Fruit fly (Drosophila melanogaster) whole organism, embryonic: ENCODE data around the gene CG17239.

Source experiments
- ATbp ChIP-seq: fragments of 200-800 bp; sonication (Bioruptor generic); optimal IDR thresholded peaks from 2 replicates; lab custom pipeline; 2017; ENCODE audit warnings: missing biosample characterization, mild to moderate bottlenecking, missing genetic modification characterization, missing genetic modification reagents
- Abd-B ChIP-seq: fragments of 200-800 bp; sonication (Bioruptor generic); optimal IDR thresholded peaks from 2 replicates; lab custom pipeline; 2018; ENCODE audit warnings: missing biosample characterization, mild to moderate bottlenecking, missing genetic modification characterization, moderate library complexity
- CG10366 ChIP-seq: fragments of 200-800 bp; sonication (Bioruptor generic); IDR thresholded peaks from 2 replicates; pipeline ENCODE4 v1.3.6; 2022; ENCODE audit warnings: missing biosample characterization, missing genetic modification characterization
- CG10543 ChIP-seq: fragments of 200-800 bp; sonication (Bioruptor generic); optimal IDR thresholded peaks from 3 replicates; lab custom pipeline; 2017; ENCODE audit warnings: missing biosample characterization, mild to moderate bottlenecking, missing genetic modification characterization, moderate library complexity
- CG13296 ChIP-seq: fragments of 200-800 bp; sonication (Bioruptor generic); optimal IDR thresholded peaks from 3 replicates; lab custom pipeline; 2018; ENCODE audit warnings: missing biosample characterization, mild to moderate bottlenecking, missing genetic modification characterization
- CG13775 ChIP-seq: fragments of 200-800 bp; sonication (Bioruptor generic); optimal IDR thresholded peaks from 3 replicates; lab custom pipeline; 2017; ENCODE audit warnings: missing biosample characterization, mild to moderate bottlenecking, missing genetic modification characterization
- CG13894 ChIP-seq: fragments of 200-800 bp; sonication (Bioruptor generic); optimal IDR thresholded peaks from 3 replicates; lab custom pipeline; 2018; ENCODE audit warnings: missing biosample characterization, mild to moderate bottlenecking, missing genetic modification characterization, moderate library complexity
- CG14667 ChIP-seq: fragments of 200-800 bp; sonication (Bioruptor generic); IDR thresholded peaks from 2 replicates; pipeline ENCODE4 v1.3.6; 2022; ENCODE audit warnings: missing biosample characterization, missing genetic modification characterization
- CG14710 ChIP-seq: fragments of 200-800 bp; sonication (Bioruptor generic); optimal IDR thresholded peaks from 3 replicates; lab custom pipeline; 2019; ENCODE audit warnings: missing biosample characterization, mild to moderate bottlenecking, missing genetic modification characterization, moderate library complexity
- CG1603 ChIP-seq: fragments of 200-800 bp; sonication (Bioruptor generic); optimal IDR thresholded peaks from 2 replicates; lab custom pipeline; 2019; ENCODE audit warnings: missing biosample characterization, mild to moderate bottlenecking, missing genetic modification characterization, moderate library complexity
- CG2199 ChIP-seq: fragments of 200-800 bp; sonication (Bioruptor generic); IDR thresholded peaks from 3 replicates; pipeline ENCODE4 v1.3.6; 2022; ENCODE audit warnings: missing biosample characterization, missing genetic modification characterization
- CG2875 ChIP-seq: fragments of 200-800 bp; sonication (Bioruptor generic); optimal IDR thresholded peaks from 2 replicates; lab custom pipeline; 2017; ENCODE audit warnings: missing biosample characterization, mild to moderate bottlenecking, missing genetic modification characterization, missing genetic modification reagents
- CG2889 ChIP-seq: fragments of 200-800 bp; sonication (Bioruptor generic); IDR thresholded peaks from 3 replicates; pipeline ENCODE4 v1.3.6; 2022; ENCODE audit warnings: missing biosample characterization, missing genetic modification characterization
- CG3065 ChIP-seq: fragments of 200-800 bp; sonication (Bioruptor generic); optimal IDR thresholded peaks from 2 replicates; lab custom pipeline; 2016; ENCODE audit warnings: missing biosample characterization, missing genetic modification characterization
- CG6854 ChIP-seq: fragments of 200-800 bp; sonication (Bioruptor generic); optimal IDR thresholded peaks from 3 replicates; lab custom pipeline; 2017; ENCODE audit warnings: missing biosample characterization, mild to moderate bottlenecking, missing genetic modification characterization
- CG7928 ChIP-seq: fragments of 200-800 bp; sonication (Bioruptor generic); optimal IDR thresholded peaks from 2 replicates; lab custom pipeline; 2017; ENCODE audit warnings: missing biosample characterization, mild to moderate bottlenecking, missing genetic modification characterization
- CG9609 ChIP-seq: fragments of 200-800 bp; sonication (Bioruptor generic); optimal IDR thresholded peaks from 3 replicates; lab custom pipeline; 2016; ENCODE audit warnings: missing biosample characterization, missing genetic modification characterization
- CG9876 ChIP-seq: fragments of 200-800 bp; sonication (Bioruptor generic); optimal IDR thresholded peaks from 2 replicates; lab custom pipeline; 2016; ENCODE audit warnings: missing biosample characterization, missing genetic modification characterization
- Dad ChIP-seq: fragments of 200-800 bp; sonication (Bioruptor generic); optimal IDR thresholded peaks from 3 replicates; lab custom pipeline; 2016; ENCODE audit warnings: missing biosample characterization, missing genetic modification characterization
- Dfd ChIP-seq, 2 experiments: fragments of >200 bp; optimal IDR thresholded peaks; 2 replicates each; lab custom pipeline; 2017; ENCODE audit warnings: missing biosample characterization in 2 of 2, missing genetic modification characterization in 2 of 2
- Dp ChIP-seq: fragments of 200-800 bp; sonication (Bioruptor generic); optimal IDR thresholded peaks from 2 replicates; lab custom pipeline; 2018; ENCODE audit warnings: missing biosample characterization, mild to moderate bottlenecking, missing genetic modification characterization, moderate library complexity
- HLH4C ChIP-seq: fragments of 200-800 bp; sonication (Bioruptor generic); IDR thresholded peaks from 3 replicates; pipeline ENCODE4 v1.3.6; 2022; ENCODE audit warnings: missing biosample characterization, missing genetic modification characterization; ENCODE audit not compliant: partially characterized antibody
- Hmx ChIP-seq: fragments of 200-800 bp; sonication (Bioruptor generic); optimal IDR thresholded peaks from 2 replicates; lab custom pipeline; 2016; ENCODE audit warnings: missing biosample characterization, missing genetic modification characterization
- Hr78 ChIP-seq, 2 experiments: fragments of 200-800 bp in 1 of 2; fragments of >200 bp in 1 of 2; sonication (Bioruptor generic) in 1 of 2; optimal IDR thresholded peaks; 2 replicates each; lab custom pipeline; 2017 to 2019; ENCODE audit warnings: missing biosample characterization in 2 of 2, missing genetic modification characterization in 2 of 2, mild to moderate bottlenecking in 1 of 2, moderate library complexity in 1 of 2
- Lpt ChIP-seq: fragments of >200 bp; optimal IDR thresholded peaks from 2 replicates; lab custom pipeline; 2018; ENCODE audit warnings: missing biosample characterization, missing genetic modification characterization
- Myb ChIP-seq: fragments of 200-800 bp; sonication (Bioruptor generic); optimal IDR thresholded peaks from 2 replicates; lab custom pipeline; 2016; ENCODE audit warnings: missing biosample characterization, missing genetic modification characterization
- NfI ChIP-seq: fragments of 200-800 bp; sonication (Bioruptor generic); optimal IDR thresholded peaks from 3 replicates; lab custom pipeline; 2018; ENCODE audit warnings: missing biosample characterization, mild to moderate bottlenecking, missing genetic modification characterization, moderate library complexity
- Rx ChIP-seq: fragments of 200-800 bp; sonication (Bioruptor generic); IDR thresholded peaks from 2 replicates; pipeline ENCODE4 v1.3.6; 2022; ENCODE audit warnings: missing biosample characterization, missing genetic modification characterization
- Side ChIP-seq: fragments of 200-800 bp; sonication (Bioruptor generic); optimal IDR thresholded peaks from 2 replicates; lab custom pipeline; 2016; ENCODE audit warnings: missing biosample characterization, missing genetic modification characterization
- TFAM ChIP-seq: fragments of 200-800 bp; sonication (Bioruptor generic); optimal IDR thresholded peaks from 2 replicates; lab custom pipeline; 2017; ENCODE audit warnings: missing biosample characterization, missing genetic modification characterization, inconsistent platforms
- Tbp ChIP-seq: fragments of >200 bp; optimal IDR thresholded peaks from 2 replicates; lab custom pipeline; 2018; ENCODE audit warnings: missing biosample characterization, missing genetic modification characterization
- abd-A ChIP-seq: fragments of 200-800 bp; sonication (Bioruptor generic); optimal IDR thresholded peaks from 3 replicates; lab custom pipeline; 2019; ENCODE audit warnings: missing biosample characterization, mild to moderate bottlenecking, missing genetic modification characterization, moderate library complexity
- bbx ChIP-seq: fragments of 200-800 bp; sonication (Bioruptor generic); IDR thresholded peaks from 2 replicates; pipeline ENCODE4 v1.3.6; 2022; ENCODE audit warnings: missing biosample characterization, missing genetic modification characterization; ENCODE audit not compliant: partially characterized antibody
- bowl ChIP-seq: fragments of 200-800 bp; sonication (Bioruptor generic); IDR thresholded peaks from 2 replicates; pipeline ENCODE4 v1.3.6; 2022; ENCODE audit warnings: missing biosample characterization, missing genetic modification characterization
- cas ChIP-seq: fragments of 200-800 bp; sonication (Bioruptor generic); IDR thresholded peaks from 2 replicates; pipeline ENCODE4 v1.3.6; 2022; ENCODE audit warnings: missing biosample characterization, missing genetic modification characterization
- dmrt99B ChIP-seq: fragments of 200-800 bp; sonication (Bioruptor generic); optimal IDR thresholded peaks from 2 replicates; lab custom pipeline; 2018; ENCODE audit warnings: missing biosample characterization, mild to moderate bottlenecking, missing genetic modification characterization, moderate library complexity
- dysf ChIP-seq: fragments of 200-800 bp; sonication (Bioruptor generic); IDR thresholded peaks from 3 replicates; pipeline ENCODE4 v1.3.6; 2022; ENCODE audit warnings: missing biosample characterization, missing genetic modification characterization
- emc ChIP-seq: fragments of 200-800 bp; sonication (Bioruptor generic); optimal IDR thresholded peaks from 2 replicates; lab custom pipeline; 2016; ENCODE audit warnings: missing biosample characterization, missing genetic modification characterization
- en ChIP-seq: fragments of 200-800 bp; sonication (Bioruptor generic); optimal IDR thresholded peaks from 2 replicates; lab custom pipeline; 2016; ENCODE audit warnings: missing biosample characterization, missing genetic modification characterization
- fru ChIP-seq: fragments of >200 bp; optimal IDR thresholded peaks from 2 replicates; lab custom pipeline; 2017
- gcm2 ChIP-seq: fragments of 200-800 bp; sonication (Bioruptor generic); optimal IDR thresholded peaks from 2 replicates; lab custom pipeline; 2016; ENCODE audit warnings: missing biosample characterization, missing genetic modification characterization
- gsb ChIP-seq: fragments of 200-800 bp; sonication (Bioruptor generic); IDR thresholded peaks from 2 replicates; pipeline ENCODE4 v1.3.6; 2022; ENCODE audit warnings: missing biosample characterization, missing genetic modification characterization
- kah ChIP-seq: fragments of 200-800 bp; sonication (Bioruptor generic); optimal IDR thresholded peaks from 2 replicates; lab custom pipeline; 2018; ENCODE audit warnings: missing biosample characterization, mild to moderate bottlenecking, missing genetic modification characterization
- lov ChIP-seq, 2 experiments: fragments of 200-800 bp in 1 of 2; fragments of >200 bp in 1 of 2; sonication (Bioruptor generic) in 1 of 2; IDR thresholded peaks in 1 of 2; optimal IDR thresholded peaks in 1 of 2; 2 replicates in 1 of 2; 3 replicates in 1 of 2; pipeline versions ENCODE4 v1.3.6 to Lab custom; 2017 to 2022; ENCODE audit warnings: missing biosample characterization in 1 of 2, missing genetic modification characterization in 1 of 2
- onecut ChIP-seq: fragments of 200-800 bp; sonication (Bioruptor generic); IDR thresholded peaks from 2 replicates; pipeline ENCODE4 v1.3.6; 2022; ENCODE audit warnings: missing biosample characterization, missing genetic modification characterization
- org-1 ChIP-seq: fragments of 200-800 bp; sonication (Bioruptor generic); optimal IDR thresholded peaks from 2 replicates; lab custom pipeline; 2017; ENCODE audit warnings: missing biosample characterization, missing genetic modification characterization
- sens ChIP-seq: fragments of 200-800 bp; sonication (Bioruptor generic); peaks from one replicate; lab custom pipeline; 2016; ENCODE audit warnings: missing biosample characterization, missing genetic modification characterization
- tap ChIP-seq: fragments of 200-800 bp; optimal IDR thresholded peaks from 3 replicates; lab custom pipeline; 2019; ENCODE audit warnings: missing biosample characterization, mild to moderate bottlenecking, missing genetic modification characterization, moderate library complexity
- zfh1 ChIP-seq: fragments of 200-800 bp; sonication (Bioruptor generic); IDR thresholded peaks from 3 replicates; pipeline ENCODE4 v1.3.6; 2022; ENCODE audit warnings: missing biosample characterization, missing genetic modification characterization

The CG17239 gene

DNA sequence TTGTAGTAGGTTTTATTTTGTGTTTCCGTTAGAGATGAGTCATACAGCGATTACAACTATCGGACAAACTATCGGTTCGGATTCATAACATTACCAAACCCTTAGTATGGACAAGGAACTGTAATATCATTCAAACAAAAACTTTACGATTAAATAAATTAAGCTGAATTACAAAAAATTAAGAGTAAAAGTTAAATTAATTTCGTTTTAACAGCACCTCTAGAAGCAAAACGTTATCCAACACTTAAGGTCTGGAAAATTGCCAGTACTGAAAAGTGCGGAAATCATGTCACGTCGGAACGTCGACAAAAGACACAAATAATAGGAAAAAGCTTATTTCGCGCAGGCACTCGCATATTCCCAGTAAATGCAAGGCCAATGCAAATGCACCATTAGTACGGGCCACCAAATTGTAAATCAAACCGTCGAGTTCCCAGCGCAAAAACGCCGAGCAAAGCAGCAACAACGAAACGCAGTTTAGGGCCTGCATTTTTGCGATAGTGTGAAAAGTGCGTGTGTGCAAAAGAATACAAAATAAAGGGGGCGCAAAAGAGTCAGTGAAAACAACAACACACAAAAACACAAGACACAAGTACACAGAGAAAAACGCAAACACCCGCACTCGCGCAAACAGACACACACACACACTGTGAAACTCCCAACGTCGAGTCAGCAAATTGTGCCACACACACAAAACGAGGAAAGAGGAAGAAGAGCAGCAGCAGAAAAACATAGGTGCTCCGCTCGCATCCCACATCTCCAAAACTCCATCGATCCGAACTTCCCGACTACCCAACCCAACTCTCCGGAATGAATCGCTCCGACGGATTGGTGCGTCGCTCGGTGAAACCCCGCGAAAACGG lies 25.7 kb downstream of the CG17239 start, which contains the start of the genes CG15387 and sau (continued):
- peak; percentile 24 for TF ChIP-seq TFAM (GFP tag; lab: Kevin White, UChicago)
- TF ChIP-seq CG14710 (tag; lab: Kevin White, UChicago) = peak; percentile 95
- peak; percentile 90 for TF ChIP-seq CG13894 (tag; lab: Kevin White, UChicago)
- TF ChIP-seq Abd-B = peak; percentile 82
- TF ChIP-seq Dfd (GFP tag; optimal IDR thresholded peaks at IDR 0.05; lab: Kevin White, UChicago) = no peak
- peak; percentile 81 for TF ChIP-seq zfh1 (GFP tag; lab: Robert Waterston, UW)
- TF ChIP-seq NfI (GFP tag; lab: Kevin White, UChicago) = peak; percentile 90
- TF ChIP-seq dysf (GFP tag; lab: Robert Waterston, UW) = peak; percentile 83
- peak; percentile 80 for TF ChIP-seq Myb (GFP tag; lab: Kevin White, UChicago)
- peak; percentile 91 for TF ChIP-seq CG9609 (GFP tag; lab: Kevin White, UChicago)
- peak; percentile 89 for TF ChIP-seq HLH4C
- TF ChIP-seq CG2199 (GFP tag; lab: Robert Waterston, UW) = 0 out of 3 replicates have a peak, but pooled peaks have one; percentile 76
- TF ChIP-seq Hmx (GFP tag; lab: Kevin White, UChicago) = peak; percentile 77
- TF ChIP-seq bowl (GFP tag; lab: Robert Waterston, UW) = no peak
- peak in 1 of 2 experiments; percentile 51 for TF ChIP-seq Hr78 (GFP tag; optimal IDR thresholded peaks at IDR 0.05; lab: Kevin White, UChicago)
- peak; percentile 99 for TF ChIP-seq sens (GFP tag; lab: Kevin White, UChicago)
- peak; percentile 65 for TF ChIP-seq CG14667 (GFP tag; lab: Robert Waterston, UW)
- peak; percentile 80 for TF ChIP-seq CG10366 (GFP tag; lab: Robert Waterston, UW)
- TF ChIP-seq cas (GFP tag; lab: Robert Waterston, UW) = peak; percentile 78; the same call in 1 of the 2 replicates
- peak; percentile 16 for TF ChIP-seq Dp
- peak; percentile 79 for TF ChIP-seq CG2889 (GFP tag; lab: Robert Waterston, UW)
- TF ChIP-seq bbx (GFP tag; lab: Robert Waterston, UW) = peak; percentile 86
- peak; percentile 94 for TF ChIP-seq CG10543 (GFP tag; lab: Kevin White, UChicago)
- TF ChIP-seq tap (tag; lab: Kevin White, UChicago) = peak; percentile 76
- peak; percentile 29 for TF ChIP-seq kah (GFP tag; lab: Kevin White, UChicago)
- peak; percentile 44 for TF ChIP-seq onecut (GFP tag; lab: Robert Waterston, UW)
- TF ChIP-seq Rx (GFP tag; lab: Robert Waterston, UW) = peak; percentile 66
- no peak for TF ChIP-seq gcm2 (GFP tag; lab: Kevin White, UChicago)
- TF ChIP-seq lov (optimal IDR thresholded peaks at IDR 0.05; lab: Kevin White, UChicago) = no peak
- peak; percentile 76; the same call in 2 of the 3 replicates for TF ChIP-seq lov (GFP tag; IDR thresholded peaks at IDR 0.05; lab: Robert Waterston, UW)
- TF ChIP-seq en (GFP tag; lab: Kevin White, UChicago) = peak; percentile 77
- peak; percentile 84 for TF ChIP-seq CG13296 (GFP tag; lab: Kevin White, UChicago)
- peak; percentile 79 for TF ChIP-seq dmrt99B (tag; lab: Kevin White, UChicago)
- peak; percentile 56 for TF ChIP-seq ATbp (GFP tag; lab: Kevin White, UChicago)
- peak; percentile 93 for TF ChIP-seq CG13775
- peak; percentile 83 for TF ChIP-seq Dad
- peak; percentile 70 for TF ChIP-seq CG6854 (GFP tag; lab: Kevin White, UChicago)
- peak; percentile 66 for TF ChIP-seq gsb (GFP tag; lab: Robert Waterston, UW)
- peak; percentile 68 for TF ChIP-seq emc
- TF ChIP-seq CG3065 (GFP tag; lab: Kevin White, UChicago) = peak; percentile 79
- TF ChIP-seq CG1603 (tag; lab: Kevin White, UChicago) = peak; percentile 84
- TF ChIP-seq org-1 (GFP tag; lab: Kevin White, UChicago) = peak; percentile 63
- TF ChIP-seq CG2875 (GFP tag; lab: Kevin White, UChicago) = peak; percentile 58
- no peak for TF ChIP-seq Lpt (GFP tag; lab: Kevin White, UChicago)
- TF ChIP-seq fru (lab: Kevin White, UChicago) = no peak
- peak; percentile 54 for TF ChIP-seq CG7928 (GFP tag; lab: Kevin White, UChicago)
- TF ChIP-seq Tbp (GFP tag; lab: Kevin White, UChicago) = no peak
- TF ChIP-seq CG9876 = peak; percentile 78
- peak; percentile 89 for TF ChIP-seq Side (GFP tag; lab: Kevin White, UChicago)
- no peak for TF ChIP-seq abd-A (tag; lab: Kevin White, UChicago)
